Worm (Caenorhabditis elegans): ENCODE data around the gene ZK1290.14.

Gene ZK1290.14

DNA sequence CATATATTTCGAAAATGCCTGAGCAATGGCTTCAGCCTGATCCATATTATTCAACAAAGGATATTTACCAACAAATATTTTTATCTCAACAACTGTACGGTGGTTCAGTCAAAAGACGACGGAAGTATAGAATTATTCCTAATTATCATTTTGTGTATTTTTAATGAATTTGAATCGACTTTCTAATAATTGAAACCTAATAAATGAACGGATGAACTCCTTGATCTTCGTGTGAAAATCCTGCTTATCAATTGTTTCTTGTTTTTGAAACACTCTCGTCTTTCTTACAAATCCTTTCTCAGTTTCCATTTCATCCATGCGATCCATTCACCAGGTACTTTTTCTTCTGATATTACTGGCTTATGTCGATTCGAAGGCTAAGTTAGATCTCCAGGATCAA is 20.2 kb upstream of the ZK1290.14 start, which contains the start of gene F35D2.1:
Gene F35D2.1, plus strand, starts transcription at position 301 of the 400 bp plus-strand sequence.
- TF ChIP-seq snpc-4 (tag; optimal IDR thresholded peaks at IDR 0.05) (no peak), nfya-1 (tag; optimal IDR thresholded peaks at IDR 0.05; ENCODE audit: insufficient read depth) (no peak), ztf-11 (tag; optimal IDR thresholded peaks at IDR 0.05) (no peak), hmg-11 (tag; optimal IDR thresholded peaks at IDR 0.05) (no peak), ceh-82 (tag; optimal IDR thresholded peaks at IDR 0.05) (no peak), unc-62 (GFP tag; optimal IDR thresholded peaks at IDR 0.05) (no peak), nhr-67 (tag; optimal IDR thresholded peaks at IDR 0.05) (no peak), pha-4 (tag; optimal IDR thresholded peaks at IDR 0.05) (no peak), eor-1 (tag; optimal IDR thresholded peaks at IDR 0.05) (no peak), elt-2 (tag; optimal IDR thresholded peaks at IDR 0.05) (no peak), tbx-2 (tag; optimal IDR thresholded peaks at IDR 0.05) (no peak), fkh-2 (tag; optimal IDR thresholded peaks at IDR 0.05) (no peak), ceh-16 (tag; optimal IDR thresholded peaks at IDR 0.05) (no peak), nhr-77 (tag; optimal IDR thresholded peaks at IDR 0.05) (no peak)

DNA sequence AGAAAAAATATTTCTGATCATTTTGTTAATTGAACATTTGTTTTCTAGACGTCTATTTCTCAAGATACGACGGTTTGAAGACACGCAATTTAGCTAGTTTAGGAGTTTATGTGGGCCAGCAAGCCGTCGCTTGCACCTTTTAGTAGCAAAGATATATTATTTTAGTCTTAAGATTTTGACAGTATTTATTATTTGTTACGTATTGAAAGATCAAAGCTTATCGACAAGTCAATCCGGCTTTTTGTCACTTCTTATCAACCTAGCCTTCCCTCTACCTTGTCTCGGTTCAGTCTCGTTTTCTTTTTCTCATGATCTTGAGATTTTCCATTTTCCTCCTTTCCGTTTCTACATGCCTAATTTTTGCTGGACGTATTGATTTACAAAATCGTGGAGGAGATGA is 18.8 kb upstream of the ZK1290.14 start, which contains the start of gene F35D2.2:
Gene F35D2.2, plus strand, starts transcription at position 301 of the 400 bp plus-strand sequence.
- TF ChIP-seq R02D3.7 (tag; optimal IDR thresholded peaks at IDR 0.05) (no peak), fkh-2 (tag; optimal IDR thresholded peaks at IDR 0.05) (no peak), mml-1 (tag; optimal IDR thresholded peaks at IDR 0.05) (no peak), ztf-4 (tag; optimal IDR thresholded peaks at IDR 0.05) (no peak), lin-39 (tag; optimal IDR thresholded peaks at IDR 0.05) (no peak), nhr-25 (tag; optimal IDR thresholded peaks at IDR 0.05) (no peak), ceh-9 (tag; optimal IDR thresholded peaks at IDR 0.05) (no peak), elt-2 (tag; optimal IDR thresholded peaks at IDR 0.05) (no peak), nhr-28 (tag; optimal IDR thresholded peaks at IDR 0.05) (no peak), zag-1 (tag; optimal IDR thresholded peaks at IDR 0.05) (no peak), elt-3 (tag; optimal IDR thresholded peaks at IDR 0.05) (no peak), mdl-1 (tag; optimal IDR thresholded peaks at IDR 0.05) (no peak), ztf-11 (tag; optimal IDR thresholded peaks at IDR 0.05) (no peak), ZK546.5 (tag; optimal IDR thresholded peaks at IDR 0.05) (no peak), pha-4 (tag; optimal IDR thresholded peaks at IDR 0.05) (no peak), fkh-10 (GFP tag; optimal IDR thresholded peaks at IDR 0.05) (no peak)

DNA sequence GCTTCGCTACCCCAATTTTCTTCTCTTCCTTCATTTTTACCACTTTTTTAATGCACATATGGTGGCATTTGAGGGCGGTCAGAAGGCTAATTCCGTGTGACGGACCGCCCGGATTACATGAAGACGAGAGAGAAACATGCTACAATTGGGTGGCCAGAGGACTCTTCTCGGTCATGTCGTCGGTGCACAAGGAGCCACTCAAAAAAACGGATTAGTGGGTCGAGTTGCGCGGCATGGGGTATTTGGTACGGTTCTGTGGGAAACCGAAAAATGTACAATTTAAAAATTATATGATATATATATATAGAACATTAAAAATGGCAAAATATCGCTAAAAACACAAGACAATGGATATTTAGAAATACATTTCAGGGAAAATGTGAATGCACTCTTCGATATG is 15.4 kb upstream of the ZK1290.14 start:
- TF ChIP-seq jun-1 (tag; optimal IDR thresholded peaks at IDR 0.05), result no peak
- TF ChIP-seq R02D3.7 (tag; optimal IDR thresholded peaks at IDR 0.05), result no peak
- no peak for TF ChIP-seq ceh-9 (tag; optimal IDR thresholded peaks at IDR 0.05)

DNA sequence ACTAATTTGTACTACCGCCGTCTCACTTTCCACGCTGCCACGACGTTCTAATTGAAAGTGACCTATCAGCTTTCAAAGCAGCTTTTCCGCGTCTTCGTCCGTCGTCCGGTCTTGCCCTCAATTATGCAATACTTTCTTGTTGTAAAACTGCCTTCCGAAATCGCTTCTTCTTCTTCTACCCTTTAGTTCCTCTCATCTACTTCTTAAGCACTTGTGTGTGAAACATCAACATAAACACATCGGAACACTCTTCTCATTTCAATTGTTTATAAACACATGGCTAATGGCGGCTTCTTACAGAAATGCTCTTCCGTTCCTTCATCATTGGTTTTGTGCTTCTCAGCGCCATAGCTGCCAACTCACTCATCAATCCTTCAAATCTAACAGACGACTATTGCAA is 14.9 kb upstream of the ZK1290.14 start, which contains the start of gene F35D2.3:
Gene F35D2.3, plus strand, starts transcription at position 301 of the 400 bp plus-strand sequence.
- TF ChIP-seq ceh-16 (tag; optimal IDR thresholded peaks at IDR 0.05), result no peak
- no peak for TF ChIP-seq nhr-25 (tag; optimal IDR thresholded peaks at IDR 0.05)
- no peak for TF ChIP-seq ceh-28 (tag; optimal IDR thresholded peaks at IDR 0.05)
- no peak for TF ChIP-seq unc-62 (GFP tag; optimal IDR thresholded peaks at IDR 0.05)
- no peak for TF ChIP-seq mdl-1 (tag; optimal IDR thresholded peaks at IDR 0.05)
- no peak for TF ChIP-seq pqm-1 (tag; optimal IDR thresholded peaks at IDR 0.05)
- TF ChIP-seq nhr-77 (tag; optimal IDR thresholded peaks at IDR 0.05), result no peak
- TF ChIP-seq elt-2 (tag; optimal IDR thresholded peaks at IDR 0.05), result no peak
- TF ChIP-seq sea-2 (GFP tag; optimal IDR thresholded peaks at IDR 0.05), result no peak
- no peak for TF ChIP-seq nhr-237 (tag; optimal IDR thresholded peaks at IDR 0.05)
- TF ChIP-seq ceh-82 (tag; optimal IDR thresholded peaks at IDR 0.05), result no peak
- TF ChIP-seq daf-12 (tag; optimal IDR thresholded peaks at IDR 0.05), result no peak

DNA sequence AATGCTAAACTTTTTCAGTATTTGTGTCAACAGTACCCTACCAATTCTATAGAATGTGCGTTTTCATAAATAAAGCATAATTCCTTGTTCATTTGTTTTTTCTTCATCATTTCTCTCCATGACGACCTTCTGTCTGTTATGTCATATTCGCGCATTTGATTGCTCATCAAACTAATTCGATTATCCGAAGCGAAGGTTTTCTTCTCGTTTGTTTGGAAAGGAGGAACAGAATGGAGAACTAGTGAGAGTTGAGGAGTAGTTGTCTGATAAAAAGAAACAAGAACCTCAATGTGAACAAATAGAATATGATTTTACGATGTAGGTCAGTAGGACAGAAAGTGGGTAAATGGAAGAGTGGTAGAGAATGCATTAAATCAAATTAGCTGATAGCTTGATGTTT is 7.2 kb upstream of the ZK1290.14 start:
- no peak for TF ChIP-seq ztf-4 (tag; optimal IDR thresholded peaks at IDR 0.05)
- TF ChIP-seq unc-39 (tag; optimal IDR thresholded peaks at IDR 0.05), result no peak
- TF ChIP-seq elt-3 (tag; optimal IDR thresholded peaks at IDR 0.05), result no peak
- TF ChIP-seq fkh-10 (GFP tag; optimal IDR thresholded peaks at IDR 0.05), result no peak
- no peak for TF ChIP-seq lin-15B (tag; optimal IDR thresholded peaks at IDR 0.05)
- no peak for TF ChIP-seq lsy-12 (tag; optimal IDR thresholded peaks at IDR 0.05)
- TF ChIP-seq nhr-11 (tag; optimal IDR thresholded peaks at IDR 0.05), result no peak
- no peak for TF ChIP-seq pha-4 (tag; optimal IDR thresholded peaks at IDR 0.05)
- no peak for TF ChIP-seq ceh-9 (tag; optimal IDR thresholded peaks at IDR 0.05)
- TF ChIP-seq sea-2 (GFP tag; optimal IDR thresholded peaks at IDR 0.05), result no peak
- TF ChIP-seq elt-1 (tag; optimal IDR thresholded peaks at IDR 0.05), result no peak
- no peak for TF ChIP-seq nhr-25 (tag; optimal IDR thresholded peaks at IDR 0.05)
- no peak for TF ChIP-seq nhr-77 (tag; optimal IDR thresholded peaks at IDR 0.05)
- no peak for TF ChIP-seq snpc-4 (tag; optimal IDR thresholded peaks at IDR 0.05)
- no peak for TF ChIP-seq nhr-12 (tag; optimal IDR thresholded peaks at IDR 0.05)
- TF ChIP-seq hmg-11 (tag; optimal IDR thresholded peaks at IDR 0.05), result no peak
- no peak for TF ChIP-seq tbx-2 (tag; optimal IDR thresholded peaks at IDR 0.05)
- no peak for TF ChIP-seq zag-1 (tag; optimal IDR thresholded peaks at IDR 0.05)

Data from whole organism, L3 larva.